Worm (Caenorhabditis elegans) whole organism, L1 larva: ENCODE measurements around the gene F56D6.6.

Experiments used
- elt-3 ChIP-seq, 6 experiments: fragments of 150-350 bp in 1 of 6; sonication (generic microtip); optimal IDR thresholded peaks; 2 replicates each; lab custom pipeline; 2017 to 2018; ENCODE audit warnings: missing biosample characterization in 6 of 6, missing genetic modification characterization in 6 of 6, inconsistent platforms in 1 of 6
- fos-1 ChIP-seq: fragments of 150-350 bp; optimal IDR thresholded peaks from 2 replicates; lab custom pipeline; 2014; ENCODE audit warnings: missing biosample characterization, missing genetic modification characterization
- mab-9 ChIP-seq: fragments of 200-800 bp; sonication (Bioruptor generic); IDR thresholded peaks from 2 replicates; pipeline ENCODE4 v1.3.6; 2022; ENCODE audit warnings: missing genetic modification reagents, missing genetic modification characterization, missing compliant biosample characterization
- skn-1 ChIP-seq: fragments of 150-350 bp; optimal IDR thresholded peaks from 2 replicates; lab custom pipeline; 2014; ENCODE audit warnings: missing biosample characterization, missing genetic modification characterization
- swsn-7 ChIP-seq: sonication (generic microtip); optimal IDR thresholded peaks from 2 replicates; lab custom pipeline; 2016; ENCODE audit warnings: missing genetic modification characterization, missing compliant biosample characterization

ce11 chrIV:3915296-3915695 is 12.2 kb downstream of the F56D6.6 start, which contains the start of gene srz-20:
- no peak for TF ChIP-seq skn-1
- TF ChIP-seq swsn-7 (tag; lab: Kevin White, UChicago), result no peak
- TF ChIP-seq elt-3 (tag; optimal IDR thresholded peaks at IDR 0.05; lab: Kevin White, UChicago), result no peak
- no peak for TF ChIP-seq fos-1 (tag; lab: Kevin White, UChicago)
- no peak for TF ChIP-seq mab-9
